Fruit fly (Drosophila melanogaster): ENCODE results near the gene CG13771.
A peak's percentile ranks its signal among the peaks of the same experiment; 100 is the strongest.

The CG13771 gene

dm6 chr2L:6647103-6647711 is 16.2 kb downstream of the CG13771 start (continued):
- TF ChIP-seq PHDP (tag; optimal IDR thresholded peaks at IDR 0.05) (peak; percentile 99), CG6175 (GFP tag; IDR thresholded peaks at IDR 0.05) (peak; percentile 90), lov (optimal IDR thresholded peaks at IDR 0.05) (no peak), lov (GFP tag; IDR thresholded peaks at IDR 0.05) (peak; percentile 95), TFAM (GFP tag; optimal IDR thresholded peaks at IDR 0.05) (peak; percentile 95), Drgx (GFP tag; IDR thresholded peaks at IDR 0.05) (peak; percentile 98), usp (GFP tag; optimal IDR thresholded peaks at IDR 0.05) (no peak), zf30C (GFP tag; optimal IDR thresholded peaks at IDR 0.05) (no peak), Max (GFP tag; optimal IDR thresholded peaks at IDR 0.05) (peak; percentile 97), CG12299 (tag; optimal IDR thresholded peaks at IDR 0.05) (peak; percentile 97), Ets65A (GFP tag) (peak; percentile 100), Abd-B (GFP tag; optimal IDR thresholded peaks at IDR 0.05) (peak; percentile 97), Sox100B (GFP tag; optimal IDR thresholded peaks at IDR 0.05) (peak; percentile 98), btn (GFP tag; optimal IDR thresholded peaks at IDR 0.05) (peak; percentile 98), CG14710 (tag; optimal IDR thresholded peaks at IDR 0.05) (peak; percentile 97), CG4282 (GFP tag; optimal IDR thresholded peaks at IDR 0.05) (peak; percentile 98), repo (GFP tag; optimal IDR thresholded peaks at IDR 0.05) (peak; percentile 98), Awh (GFP tag; IDR thresholded peaks at IDR 0.05) (peak; percentile 98), lab (GFP tag; optimal IDR thresholded peaks at IDR 0.05) (peak; percentile 99), Dip3 (GFP tag; optimal IDR thresholded peaks at IDR 0.05) (peak; percentile 96), yki (optimal IDR thresholded peaks at IDR 0.05) (no peak), CG15479 (GFP tag; optimal IDR thresholded peaks at IDR 0.05) (peak; percentile 89), CG31224 (GFP tag; IDR thresholded peaks at IDR 0.05) (peak; percentile 92), p53 (GFP tag; optimal IDR thresholded peaks at IDR 0.05) (peak; percentile 95), CG16813 (GFP tag; IDR thresholded peaks at IDR 0.05; ENCODE audit: partially characterized antibody) (peak; percentile 47; the same call in 1 of the 3 replicates), Dfd (GFP tag; optimal IDR thresholded peaks at IDR 0.05) (no peak), pum (GFP tag; optimal IDR thresholded peaks at IDR 0.05) (peak; percentile 98), Dbx (GFP tag; IDR thresholded peaks at IDR 0.05) (peak; percentile 95), Usf (GFP tag; optimal IDR thresholded peaks at IDR 0.05) (peak; percentile 88), fd102C (GFP tag; optimal IDR thresholded peaks at IDR 0.05) (peak; percentile 93), sqz (GFP tag; optimal IDR thresholded peaks at IDR 0.05) (peak; percentile 99), Vsx1 (GFP tag; optimal IDR thresholded peaks at IDR 0.05) (peak; percentile 97), Sox102F (GFP tag; optimal IDR thresholded peaks at IDR 0.05) (peak; percentile 99), B-H1 (GFP tag; IDR thresholded peaks at IDR 0.05) (peak; percentile 97), schlank (tag; optimal IDR thresholded peaks at IDR 0.05) (peak; percentile 94), bsh (GFP tag; optimal IDR thresholded peaks at IDR 0.05) (peak; percentile 92 to 99), kay (GFP tag; optimal IDR thresholded peaks at IDR 0.05) (peak; percentile 96), Eip74EF (GFP tag; optimal IDR thresholded peaks at IDR 0.05) (peak in 1 of 2 experiments; percentile 99), CG6254 (GFP tag; optimal IDR thresholded peaks at IDR 0.05) (peak; percentile 98), sug (tag; optimal IDR thresholded peaks at IDR 0.05) (peak; percentile 95), CG6813 (GFP tag; optimal IDR thresholded peaks at IDR 0.05) (peak; percentile 98), MTF-1 (GFP tag; optimal IDR thresholded peaks at IDR 0.05; ENCODE audit: borderline replicate concordance) (peak; percentile 96), grau (tag; optimal IDR thresholded peaks at IDR 0.05) (peak; percentile 97), HmgZ (tag; optimal IDR thresholded peaks at IDR 0.05) (peak; percentile 99), CG1603 (tag; optimal IDR thresholded peaks at IDR 0.05) (peak; percentile 98), CG14965 (GFP tag; optimal IDR thresholded peaks at IDR 0.05; ENCODE audit: borderline replicate concordance) (peak; percentile 85), CG9437 (GFP tag; optimal IDR thresholded peaks at IDR 0.05) (peak; percentile 95), wdn (GFP tag; IDR thresholded peaks at IDR 0.05) (peak; percentile 94), en (GFP tag; optimal IDR thresholded peaks at IDR 0.05) (peak; percentile 98), Fer3 (tag; optimal IDR thresholded peaks at IDR 0.05) (peak; percentile 97)
